Fruit fly (Drosophila melanogaster) whole organism, pupa: ENCODE measurements around the gene POLDIP2.

ENCODE experiments used
- CG10348 ChIP-seq: fragments of 200-800 bp; sonication (Bioruptor generic); IDR thresholded peaks from 2 replicates; pipeline ENCODE4 v1.3.6; 2022; ENCODE audit warnings: missing biosample characterization, missing genetic modification characterization
- CG12605 ChIP-seq: fragments of 200-800 bp; sonication (Bioruptor generic); IDR thresholded peaks from 2 replicates; pipeline ENCODE4 v1.3.6; 2022; ENCODE audit warnings: missing biosample characterization, missing genetic modification characterization
- CG13204 ChIP-seq: fragments of 200-800 bp; sonication (Bioruptor generic); optimal IDR thresholded peaks from 2 replicates; lab custom pipeline; 2018; ENCODE audit warnings: missing biosample characterization, mild to moderate bottlenecking, missing genetic modification characterization, moderate library complexity
- CG14655 ChIP-seq: fragments of 200-800 bp; sonication (Bioruptor generic); optimal IDR thresholded peaks from 3 replicates; lab custom pipeline; 2017; ENCODE audit warnings: mild to moderate bottlenecking, missing biosample characterization, missing genetic modification reagents, missing genetic modification characterization
- CG15710 ChIP-seq: fragments of 200-800 bp; sonication (Bioruptor generic); optimal IDR thresholded peaks from 2 replicates; lab custom pipeline; 2018; ENCODE audit warnings: missing biosample characterization, mild to moderate bottlenecking, missing genetic modification characterization, moderate library complexity
- CG17806 ChIP-seq: fragments of 200-800 bp; sonication (Bioruptor generic); optimal IDR thresholded peaks from 2 replicates; lab custom pipeline; 2018; ENCODE audit warnings: missing biosample characterization, mild to moderate bottlenecking, missing genetic modification characterization, moderate library complexity
- CG32121 ChIP-seq: fragments of 200-800 bp; sonication (Bioruptor generic); IDR thresholded peaks from 2 replicates; pipeline ENCODE4 v1.3.6; 2022; ENCODE audit warnings: missing biosample characterization, missing genetic modification characterization
- CG34367 ChIP-seq: fragments of 200-800 bp; sonication (Bioruptor generic); optimal IDR thresholded peaks from 2 replicates; lab custom pipeline; 2018; ENCODE audit warnings: missing biosample characterization, mild to moderate bottlenecking, missing genetic modification characterization
- CG4496 ChIP-seq: fragments of 200-800 bp; sonication (Bioruptor generic); IDR thresholded peaks from 3 replicates; pipeline ENCODE4 v1.3.6; 2022; ENCODE audit warnings: missing biosample characterization, missing genetic modification characterization
- CG8159 ChIP-seq: fragments of 200-800 bp; sonication (Bioruptor generic); optimal IDR thresholded peaks from 3 replicates; lab custom pipeline; 2018; ENCODE audit warnings: missing biosample characterization, mild to moderate bottlenecking, missing genetic modification characterization, moderate library complexity
- CG8301 ChIP-seq: fragments of 200-800 bp; sonication (Bioruptor generic); optimal IDR thresholded peaks from 2 replicates; lab custom pipeline; 2018; ENCODE audit warnings: missing biosample characterization, mild to moderate bottlenecking, missing genetic modification characterization
- CG9948 ChIP-seq: fragments of 200-800 bp; sonication (Bioruptor generic); optimal IDR thresholded peaks from 2 replicates; lab custom pipeline; 2018; ENCODE audit warnings: missing biosample characterization, mild to moderate bottlenecking, missing genetic modification characterization, moderate library complexity
- D1 ChIP-seq: fragments of 200-800 bp; sonication (Bioruptor generic); optimal IDR thresholded peaks from 2 replicates; lab custom pipeline; 2018; ENCODE audit warnings: missing biosample characterization, mild to moderate bottlenecking, missing genetic modification characterization, moderate library complexity
- EcR ChIP-seq: fragments of 200-800 bp; sonication (Bioruptor generic); optimal IDR thresholded peaks from 3 replicates; lab custom pipeline; 2019; ENCODE audit warnings: missing biosample characterization, missing genetic modification characterization, mild to moderate bottlenecking, moderate library complexity, missing genetic modification reagents
- Ets98B ChIP-seq: fragments of 200-800 bp; sonication (Bioruptor generic); IDR thresholded peaks from 2 replicates; pipeline ENCODE4 v1.3.6; 2022; ENCODE audit warnings: missing biosample characterization, missing genetic modification characterization
- Pif1A ChIP-seq: fragments of 200-800 bp; sonication (Bioruptor generic); optimal IDR thresholded peaks from 3 replicates; lab custom pipeline; 2016; ENCODE audit warnings: missing biosample characterization, missing genetic modification characterization
- Pif1B ChIP-seq: fragments of 200-800 bp; sonication (Bioruptor generic); optimal IDR thresholded peaks from 3 replicates; lab custom pipeline; 2016; ENCODE audit warnings: missing biosample characterization, missing genetic modification characterization
- Snoo ChIP-seq: fragments of 200-800 bp; sonication (Bioruptor generic); optimal IDR thresholded peaks from 3 replicates; lab custom pipeline; 2017; ENCODE audit warnings: missing biosample characterization, mild to moderate bottlenecking, missing genetic modification characterization, inconsistent platforms
- fd96Ca ChIP-seq: fragments of 200-800 bp; sonication (Bioruptor generic); IDR thresholded peaks from 3 replicates; pipeline ENCODE4 v1.3.6; 2022; ENCODE audit warnings: missing biosample characterization, missing genetic modification characterization
- gl ChIP-seq: fragments of 200-800 bp; sonication (Bioruptor generic); optimal IDR thresholded peaks from 2 replicates; lab custom pipeline; 2018; ENCODE audit warnings: missing biosample characterization, mild to moderate bottlenecking, missing genetic modification characterization
- rn ChIP-seq: fragments of 200-800 bp; sonication (Bioruptor generic); IDR thresholded peaks from 2 replicates; pipeline ENCODE4 v1.3.6; 2022; ENCODE audit warnings: missing biosample characterization, missing genetic modification characterization

POLDIP2 gene

dm6 chr3R:5458627-5459026, 9.0 kb upstream of the POLDIP2 start:
- TF ChIP-seq Pif1A (GFP tag; lab: Kevin White, UChicago) (no peak), CG8301 (tag; lab: Kevin White, UChicago) (no peak), CG14655 (GFP tag; lab: Kevin White, UChicago) (no peak), CG32121 (GFP tag; lab: Robert Waterston, UW) (no peak), fd96Ca (no peak), CG13204 (GFP tag; lab: Kevin White, UChicago) (no peak), CG10348 (GFP tag; lab: Robert Waterston, UW) (no peak), CG34367 (tag; lab: Kevin White, UChicago) (no peak), CG9948 (tag; lab: Kevin White, UChicago) (no peak), CG15710 (tag; lab: Kevin White, UChicago) (no peak), CG17806 (tag; lab: Kevin White, UChicago) (no peak), gl (tag; lab: Kevin White, UChicago) (no peak), EcR (GFP tag; lab: Kevin White, UChicago) (no peak), Snoo (tag; lab: Kevin White, UChicago) (no peak), CG4496 (GFP tag; lab: Robert Waterston, UW) (no peak), rn (no peak), Pif1B (GFP tag; lab: Kevin White, UChicago) (no peak), D1 (tag; lab: Kevin White, UChicago) (no peak), Ets98B (GFP tag; lab: Robert Waterston, UW) (no peak), CG8159 (no peak)

- peak; percentile 92 for TF ChIP-seq CG12605 (GFP tag; lab: Robert Waterston, UW)
- TF ChIP-seq CG8159: peak; percentile 16
- TF ChIP-seq CG4496 (GFP tag; lab: Robert Waterston, UW): no peak
- no peak for TF ChIP-seq CG10348 (GFP tag; lab: Robert Waterston, UW)
- TF ChIP-seq CG9948 (tag; lab: Kevin White, UChicago): no peak
- no peak; the same call in 1 of the 2 replicates for TF ChIP-seq Ets98B (GFP tag; lab: Robert Waterston, UW)
- no peak for TF ChIP-seq D1 (tag; lab: Kevin White, UChicago)
- TF ChIP-seq, all 21 proteins: peak for 2
Observed at dm6 chr3R:5463199-5463949, 4.2 kb upstream of the POLDIP2 start.

dm6 chr3R:5464481-5464880, 3.1 kb upstream of the POLDIP2 start, which contains the start of gene PEK:
TSS of gene PEK (minus strand) at chr3R:5464753.
- TF ChIP-seq CG10348 (GFP tag; lab: Robert Waterston, UW): no peak
- TF ChIP-seq CG9948 (tag; lab: Kevin White, UChicago): no peak
- no peak for TF ChIP-seq fd96Ca
- TF ChIP-seq rn: no peak

- TF ChIP-seq CG34367 (tag; lab: Kevin White, UChicago) (peak; percentile 69), CG8159 (peak; percentile 32), CG10348 (GFP tag; lab: Robert Waterston, UW) (no peak), CG17806 (tag; lab: Kevin White, UChicago) (peak; percentile 28), CG14655 (GFP tag; lab: Kevin White, UChicago) (no peak), Pif1A (GFP tag; lab: Kevin White, UChicago) (no peak), CG32121 (GFP tag; lab: Robert Waterston, UW) (no peak), EcR (GFP tag; lab: Kevin White, UChicago) (no peak), Pif1B (GFP tag; lab: Kevin White, UChicago) (no peak), CG8301 (tag; lab: Kevin White, UChicago) (peak; percentile 10), CG13204 (GFP tag; lab: Kevin White, UChicago) (no peak), CG15710 (tag; lab: Kevin White, UChicago) (peak; percentile 33), CG9948 (tag; lab: Kevin White, UChicago) (no peak), fd96Ca (no peak), D1 (tag; lab: Kevin White, UChicago) (no peak), CG12605 (GFP tag; lab: Robert Waterston, UW) (peak; percentile 73), Ets98B (GFP tag; lab: Robert Waterston, UW) (no peak), rn (no peak), gl (tag; lab: Kevin White, UChicago) (peak; percentile 18), Snoo (tag; lab: Kevin White, UChicago) (peak; percentile 82), CG4496 (GFP tag; lab: Robert Waterston, UW) (peak; percentile 76)
Observed at dm6 chr3R:5466875-5467274, 703 bp upstream of the POLDIP2 start, which contains the start of gene RpL35A. TSS of gene RpL35A (minus strand) at chr3R:5467101.

dm6 chr3R:5470586-5471283, 3.2 kb downstream of the POLDIP2 start, which contains the start of the genes mRpL44 and Snr1:
TSS of gene mRpL44 (minus strand) at chr3R:5470636.
TSS of gene Snr1 (plus strand) at chr3R:5470926.
- 0 out of 3 replicates have a peak, but pooled peaks have one; percentile 21 for TF ChIP-seq CG4496 (GFP tag; lab: Robert Waterston, UW)
- TF ChIP-seq CG8301 (tag; lab: Kevin White, UChicago): no peak
- no peak for TF ChIP-seq CG14655 (GFP tag; lab: Kevin White, UChicago)
- TF ChIP-seq CG15710 (tag; lab: Kevin White, UChicago): peak; percentile 50
- no peak for TF ChIP-seq CG17806 (tag; lab: Kevin White, UChicago)
- 0 out of 3 replicates have a peak, but pooled peaks have one; percentile 49 for TF ChIP-seq fd96Ca
- peak; percentile 55 for TF ChIP-seq Snoo (tag; lab: Kevin White, UChicago)
- TF ChIP-seq Pif1A (GFP tag; lab: Kevin White, UChicago): no peak
- TF ChIP-seq Ets98B (GFP tag; lab: Robert Waterston, UW): no peak
- no peak for TF ChIP-seq CG34367 (tag; lab: Kevin White, UChicago)
- no peak for TF ChIP-seq CG13204 (GFP tag; lab: Kevin White, UChicago)
- no peak for TF ChIP-seq rn
- no peak for TF ChIP-seq CG12605 (GFP tag; lab: Robert Waterston, UW)
- TF ChIP-seq Pif1B (GFP tag; lab: Kevin White, UChicago): no peak
- TF ChIP-seq CG10348 (GFP tag; lab: Robert Waterston, UW): no peak
- TF ChIP-seq gl (tag; lab: Kevin White, UChicago): no peak
- TF ChIP-seq D1 (tag; lab: Kevin White, UChicago): no peak
- TF ChIP-seq CG9948 (tag; lab: Kevin White, UChicago): peak; percentile 7
- 0 out of 2 replicates have a peak, but pooled peaks have one; percentile 9 for TF ChIP-seq CG32121 (GFP tag; lab: Robert Waterston, UW)
- no peak for TF ChIP-seq CG8159
- TF ChIP-seq EcR (GFP tag; lab: Kevin White, UChicago): no peak
